Fruit fly (Drosophila melanogaster): ENCODE results near the gene CG15546.

Gene CG15546

DNA sequence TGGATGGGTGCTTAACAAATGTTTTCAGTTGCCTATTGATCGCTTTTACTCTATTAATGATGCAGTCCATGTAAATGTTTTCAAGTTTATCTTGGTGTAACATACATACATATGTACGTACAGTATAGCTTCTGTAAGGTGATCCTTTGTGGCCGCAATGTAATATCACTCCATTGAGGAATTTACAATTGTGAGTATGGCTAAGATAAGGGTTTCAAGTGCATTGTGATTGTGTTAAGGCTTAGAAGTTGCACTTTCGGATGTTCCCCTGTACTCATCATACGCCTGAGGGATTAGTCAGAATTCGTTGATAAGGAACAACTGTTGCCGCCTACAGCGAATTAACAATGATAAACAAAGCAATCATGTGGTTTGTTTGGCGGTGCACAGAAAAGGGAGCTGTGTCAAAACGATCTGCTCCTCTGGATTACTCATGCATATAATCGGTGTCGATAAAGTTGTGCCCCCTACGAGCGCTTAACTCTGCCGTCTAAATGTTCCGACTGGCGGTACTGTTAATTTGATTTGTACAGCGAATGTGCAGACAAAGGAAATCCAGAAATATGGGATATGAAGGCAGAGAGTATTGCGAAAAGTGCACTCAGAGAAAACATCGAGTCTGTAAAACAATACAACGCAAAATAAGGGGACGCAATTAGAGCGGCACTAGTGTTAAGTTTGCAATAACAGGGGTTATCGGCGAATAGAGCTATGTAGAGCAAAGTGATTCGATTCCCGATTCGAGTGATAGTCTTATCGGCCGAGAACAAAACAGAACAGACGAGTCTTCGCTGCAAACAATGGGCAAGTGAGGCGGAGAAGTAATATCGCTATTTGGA, 11.9 kb upstream of the CG15546 start (continued):
- peak; percentile 49 for TF ChIP-seq fd64A (GFP tag; optimal IDR thresholded peaks at IDR 0.05)
- 0 out of 2 replicates have a peak, but pooled peaks have one; percentile 35 for TF ChIP-seq CG17612 (GFP tag; IDR thresholded peaks at IDR 0.05)
- TF ChIP-seq CG12155 (GFP tag; optimal IDR thresholded peaks at IDR 0.05), result peak; percentile 56
- TF ChIP-seq CG6791 (GFP tag; IDR thresholded peaks at IDR 0.05; ENCODE audit: partially characterized antibody), result no peak
- no peak for TF ChIP-seq insv (GFP tag; optimal IDR thresholded peaks at IDR 0.05)
- TF ChIP-seq wdn (GFP tag; IDR thresholded peaks at IDR 0.05), result peak; percentile 58
- TF ChIP-seq CG12744 (GFP tag; optimal IDR thresholded peaks at IDR 0.05), result peak; percentile 5
- no peak for TF ChIP-seq hbn (GFP tag; IDR thresholded peaks at IDR 0.05; ENCODE audit: partially characterized antibody)
- no peak for TF ChIP-seq inv (GFP tag; IDR thresholded peaks at IDR 0.05; ENCODE audit: partially characterized antibody)
- no peak for TF ChIP-seq Abd-B (GFP tag; optimal IDR thresholded peaks at IDR 0.05)
- no peak for TF ChIP-seq CG7987 (GFP tag; optimal IDR thresholded peaks at IDR 0.05)
- no peak for TF ChIP-seq Sin3A (optimal IDR thresholded peaks at IDR 0.05)
- peak; percentile 28 for TF ChIP-seq CG18619 (GFP tag; optimal IDR thresholded peaks at IDR 0.05)
- TF ChIP-seq CG14014 (GFP tag; IDR thresholded peaks at IDR 0.05), result peak; percentile 55; the same call in 1 of the 2 replicates
- no peak for TF ChIP-seq bigmax (GFP tag; optimal IDR thresholded peaks at IDR 0.05)
- peak; percentile 77 for TF ChIP-seq CG2678 (tag; optimal IDR thresholded peaks at IDR 0.05)
- peak; percentile 35 for TF ChIP-seq jing (GFP tag; optimal IDR thresholded peaks at IDR 0.05)
- no peak for TF ChIP-seq Tbp (GFP tag; optimal IDR thresholded peaks at IDR 0.05)
- peak; percentile 57 for TF ChIP-seq CG5245 (GFP tag; optimal IDR thresholded peaks at IDR 0.05)
- TF ChIP-seq slou (GFP tag; optimal IDR thresholded peaks at IDR 0.05), result no peak
- peak; percentile 93 for TF ChIP-seq sens (GFP tag)
- TF ChIP-seq Hsf (GFP tag; optimal IDR thresholded peaks at IDR 0.05), result peak; percentile 69
- TF ChIP-seq p53 (GFP tag; optimal IDR thresholded peaks at IDR 0.05), result no peak
- no peak for TF ChIP-seq hth (optimal IDR thresholded peaks at IDR 0.05)
- peak; percentile 66 for TF ChIP-seq CG30403 (GFP tag; optimal IDR thresholded peaks at IDR 0.05)
- peak; percentile 39 for TF ChIP-seq CG1602 (GFP tag; optimal IDR thresholded peaks at IDR 0.05)
- TF ChIP-seq ase (GFP tag; IDR thresholded peaks at IDR 0.05), result 0 out of 3 replicates have a peak, but pooled peaks have one; percentile 29
- no peak for TF ChIP-seq CG12769 (tag; optimal IDR thresholded peaks at IDR 0.05)
- TF ChIP-seq Scr (GFP tag; IDR thresholded peaks at IDR 0.05; ENCODE audit: partially characterized antibody), result no peak
- TF ChIP-seq bcd (GFP tag; optimal IDR thresholded peaks at IDR 0.05), result peak; percentile 61
- TF ChIP-seq CG31224 (GFP tag; IDR thresholded peaks at IDR 0.05), result peak; percentile 48; the same call in 1 of the 2 replicates
- TF ChIP-seq CG8359 (GFP tag; optimal IDR thresholded peaks at IDR 0.05; ENCODE audit: borderline replicate concordance), result no peak
- TF ChIP-seq Lim3 (GFP tag; IDR thresholded peaks at IDR 0.05), result no peak
- peak; percentile 17 for TF ChIP-seq CG15011 (GFP tag; optimal IDR thresholded peaks at IDR 0.05)
- peak; percentile 33 for TF ChIP-seq CG10274 (GFP tag; optimal IDR thresholded peaks at IDR 0.05)
- TF ChIP-seq Pdp1 (GFP tag; optimal IDR thresholded peaks at IDR 0.05), result peak; percentile 67
- TF ChIP-seq Gug (GFP tag; IDR thresholded peaks at IDR 0.05), result peak; percentile 74; the same call in 3 of the 4 replicates
- TF ChIP-seq lmd (GFP tag; IDR thresholded peaks at IDR 0.05), result peak; percentile 74
- peak; percentile 61 for TF ChIP-seq tin (GFP tag; optimal IDR thresholded peaks at IDR 0.05)
- TF ChIP-seq CG7271 (tag; optimal IDR thresholded peaks at IDR 0.05), result no peak
- peak; percentile 23 for TF ChIP-seq CG6254 (GFP tag; optimal IDR thresholded peaks at IDR 0.05)
- peak; percentile 38 for TF ChIP-seq shn (GFP tag; optimal IDR thresholded peaks at IDR 0.05)
- no peak for TF ChIP-seq kni (GFP tag; optimal IDR thresholded peaks at IDR 0.05)
- peak; percentile 62 for TF ChIP-seq Blimp-1 (GFP tag; optimal IDR thresholded peaks at IDR 0.05)
- no peak for TF ChIP-seq pfk (GFP tag; optimal IDR thresholded peaks at IDR 0.05)
- peak; percentile 27 for TF ChIP-seq CG9876 (GFP tag; optimal IDR thresholded peaks at IDR 0.05)
- no peak for TF ChIP-seq MESR4 (GFP tag; optimal IDR thresholded peaks at IDR 0.05)
- TF ChIP-seq Taf1 (GFP tag; IDR thresholded peaks at IDR 0.05), result peak; percentile 31; the same call in 1 of the 2 replicates
- TF ChIP-seq ap (GFP tag; IDR thresholded peaks at IDR 0.05), result peak; percentile 52; the same call in 1 of the 2 replicates
